Fruit fly (Drosophila melanogaster) whole organism, embryonic: ENCODE measurements around the gene CG12289.
A peak's percentile ranks its signal among the peaks of the same experiment; 100 is the strongest.

Experiments
- Atf-2 ChIP-seq: fragments of 200-800 bp; sonication (Bioruptor generic); optimal IDR thresholded peaks from 2 replicates; lab custom pipeline; 2016; ENCODE audit warnings: missing biosample characterization, missing genetic modification characterization
- Atf6 ChIP-seq: fragments of 200-800 bp; sonication (Bioruptor generic); IDR thresholded peaks from 2 replicates; pipeline ENCODE4 v1.3.6; 2022; ENCODE audit warnings: missing biosample characterization, missing genetic modification characterization
- Bteb2 ChIP-seq: fragments of 200-800 bp; sonication (Bioruptor generic); optimal IDR thresholded peaks from 2 replicates; lab custom pipeline; 2016; ENCODE audit warnings: missing biosample characterization, missing genetic modification characterization
- C15 ChIP-seq: fragments of 200-800 bp; sonication (Bioruptor generic); IDR thresholded peaks from 3 replicates; pipeline ENCODE4 v1.3.6; 2022; ENCODE audit warnings: missing biosample characterization, missing genetic modification characterization
- CG10274 ChIP-seq: fragments of 200-800 bp; sonication (Bioruptor generic); optimal IDR thresholded peaks from 3 replicates; lab custom pipeline; 2017; ENCODE audit warnings: missing biosample characterization, mild to moderate bottlenecking, missing genetic modification characterization
- CG10366 ChIP-seq: fragments of 200-800 bp; sonication (Bioruptor generic); IDR thresholded peaks from 2 replicates; pipeline ENCODE4 v1.3.6; 2022; ENCODE audit warnings: missing biosample characterization, missing genetic modification characterization
- CG10565 ChIP-seq: fragments of 200-800 bp; sonication (Bioruptor generic); optimal IDR thresholded peaks from 3 replicates; lab custom pipeline; 2016; ENCODE audit warnings: missing biosample characterization, mild to moderate bottlenecking, missing genetic modification characterization
- CG11247 ChIP-seq: fragments of 200-800 bp; sonication (Bioruptor generic); IDR thresholded peaks from 2 replicates; pipeline ENCODE4 v1.3.6; 2022; ENCODE audit warnings: missing biosample characterization, missing genetic modification characterization
- CG14965 ChIP-seq: fragments of 200-800 bp; sonication (Bioruptor generic); optimal IDR thresholded peaks from 2 replicates; lab custom pipeline; 2016; ENCODE audit warnings: missing biosample characterization, missing genetic modification characterization, borderline replicate concordance
- CG1647 ChIP-seq: fragments of 200-800 bp; sonication (Bioruptor generic); optimal IDR thresholded peaks from 3 replicates; lab custom pipeline; 2016; ENCODE audit warnings: missing biosample characterization, missing genetic modification characterization
- CG17829 ChIP-seq: fragments of 200-800 bp; optimal IDR thresholded peaks from 2 replicates; lab custom pipeline; 2019; ENCODE audit warnings: missing biosample characterization, mild to moderate bottlenecking, missing genetic modification characterization, moderate library complexity
- CG17912 ChIP-seq: fragments of 200-800 bp; sonication (Bioruptor generic); optimal IDR thresholded peaks from 2 replicates; lab custom pipeline; 2018; ENCODE audit warnings: missing biosample characterization, mild to moderate bottlenecking, missing genetic modification characterization
- CG2678 ChIP-seq: fragments of 200-800 bp; sonication (Bioruptor generic); optimal IDR thresholded peaks from 3 replicates; lab custom pipeline; 2019; ENCODE audit warnings: missing biosample characterization, mild to moderate bottlenecking, missing genetic modification characterization, moderate library complexity
- CG2889 ChIP-seq: fragments of 200-800 bp; sonication (Bioruptor generic); IDR thresholded peaks from 3 replicates; pipeline ENCODE4 v1.3.6; 2022; ENCODE audit warnings: missing biosample characterization, missing genetic modification characterization
- CG33557 ChIP-seq: fragments of 200-800 bp; sonication (Bioruptor generic); optimal IDR thresholded peaks from 2 replicates; lab custom pipeline; 2019; ENCODE audit warnings: missing biosample characterization, mild to moderate bottlenecking, missing genetic modification characterization, moderate library complexity
- CG3838 ChIP-seq: fragments of 200-800 bp; sonication (Bioruptor generic); optimal IDR thresholded peaks from 3 replicates; lab custom pipeline; 2016; ENCODE audit warnings: missing biosample characterization, missing genetic modification characterization
- CG3995 ChIP-seq: fragments of 200-800 bp; sonication (Bioruptor generic); optimal IDR thresholded peaks from 3 replicates; lab custom pipeline; 2016; ENCODE audit warnings: missing biosample characterization, missing genetic modification characterization
- CG4282 ChIP-seq: fragments of 200-800 bp; sonication (Bioruptor generic); optimal IDR thresholded peaks from 2 replicates; lab custom pipeline; 2016; ENCODE audit warnings: missing biosample characterization, missing genetic modification characterization
- CG4424 ChIP-seq: fragments of 200-800 bp; sonication (Bioruptor generic); optimal IDR thresholded peaks from 3 replicates; lab custom pipeline; 2016; ENCODE audit warnings: missing biosample characterization, missing genetic modification characterization
- CG7556 ChIP-seq: fragments of 200-800 bp; sonication (Bioruptor generic); optimal IDR thresholded peaks from 2 replicates; lab custom pipeline; 2017; ENCODE audit warnings: missing biosample characterization, mild to moderate bottlenecking, missing genetic modification characterization
- CG8388 ChIP-seq: fragments of 200-800 bp; sonication (Bioruptor generic); optimal IDR thresholded peaks from 2 replicates; lab custom pipeline; 2019; ENCODE audit warnings: missing biosample characterization, mild to moderate bottlenecking, missing genetic modification characterization, moderate library complexity
- CG8765 ChIP-seq: fragments of 200-800 bp; sonication (Bioruptor generic); IDR thresholded peaks from 2 replicates; pipeline ENCODE4 v1.3.6; 2022; ENCODE audit warnings: missing biosample characterization, missing genetic modification characterization
- CG8924 ChIP-seq: fragments of 200-800 bp; optimal IDR thresholded peaks from 3 replicates; lab custom pipeline; 2019; ENCODE audit warnings: missing biosample characterization, mild to moderate bottlenecking, missing genetic modification characterization, moderate library complexity
- CG9797 ChIP-seq: fragments of 200-800 bp; sonication (Bioruptor generic); optimal IDR thresholded peaks from 3 replicates; lab custom pipeline; 2018; ENCODE audit warnings: missing biosample characterization, mild to moderate bottlenecking, missing genetic modification characterization
- Camta ChIP-seq: fragments of 200-800 bp; sonication (Bioruptor generic); optimal IDR thresholded peaks from 2 replicates; lab custom pipeline; 2016; ENCODE audit warnings: missing biosample characterization, missing genetic modification characterization
- Dad ChIP-seq: fragments of 200-800 bp; sonication (Bioruptor generic); optimal IDR thresholded peaks from 3 replicates; lab custom pipeline; 2016; ENCODE audit warnings: missing biosample characterization, missing genetic modification characterization
- E2f1 ChIP-seq: fragments of 200-800 bp; sonication (Bioruptor generic); IDR thresholded peaks from 2 replicates; pipeline ENCODE4 v1.3.6; 2022; ENCODE audit warnings: missing biosample characterization, missing genetic modification characterization
- H15 ChIP-seq: fragments of 200-800 bp; sonication (Bioruptor generic); IDR thresholded peaks from 3 replicates; pipeline ENCODE4 v1.3.6; 2022; ENCODE audit warnings: missing biosample characterization, missing genetic modification characterization
- HLH3B ChIP-seq: fragments of 200-800 bp; sonication (Bioruptor generic); IDR thresholded peaks from 2 replicates; pipeline ENCODE4 v1.3.6; 2022; ENCODE audit warnings: missing biosample characterization, missing genetic modification characterization
- Hr51 ChIP-seq, 2 experiments: fragments of 200-800 bp; sonication (Bioruptor generic); optimal IDR thresholded peaks; 2 replicates in 1 of 2; 3 replicates in 1 of 2; lab custom pipeline; 2016 to 2018; ENCODE audit warnings: missing biosample characterization in 2 of 2, missing genetic modification characterization in 2 of 2, mild to moderate bottlenecking in 1 of 2, moderate library complexity in 1 of 2
- Lim3 ChIP-seq: fragments of 200-800 bp; sonication (Bioruptor generic); IDR thresholded peaks from 2 replicates; pipeline ENCODE4 v1.3.6; 2022; ENCODE audit warnings: missing biosample characterization, missing genetic modification characterization
- MESR4 ChIP-seq: fragments of 200-800 bp; sonication (Bioruptor generic); optimal IDR thresholded peaks from 2 replicates; lab custom pipeline; 2018; ENCODE audit warnings: missing biosample characterization, mild to moderate bottlenecking, missing genetic modification characterization, moderate library complexity
- Oaz ChIP-seq: fragments of 200-800 bp; sonication (Bioruptor generic); IDR thresholded peaks from 2 replicates; pipeline ENCODE4 v1.3.6; 2022; ENCODE audit warnings: missing biosample characterization, missing genetic modification characterization
- Opbp ChIP-seq: fragments of 200-800 bp; sonication (Bioruptor generic); IDR thresholded peaks from 3 replicates; pipeline ENCODE4 v1.3.6; 2022; ENCODE audit warnings: missing biosample characterization, missing genetic modification characterization; ENCODE audit not compliant: partially characterized antibody
- Spps ChIP-seq: fragments of 200-800 bp; sonication (Bioruptor generic); optimal IDR thresholded peaks from 2 replicates; lab custom pipeline; 2018; ENCODE audit warnings: missing biosample characterization, mild to moderate bottlenecking, missing genetic modification characterization
- bcd ChIP-seq: fragments of 200-800 bp; sonication (Bioruptor generic); optimal IDR thresholded peaks from 2 replicates; lab custom pipeline; 2017; ENCODE audit warnings: missing biosample characterization, mild to moderate bottlenecking, missing genetic modification characterization
- ci ChIP-seq: fragments of 200-800 bp; sonication (Bioruptor generic); IDR thresholded peaks from 3 replicates; pipeline ENCODE4 v1.3.6; 2022; ENCODE audit warnings: missing biosample characterization, missing genetic modification characterization
- crc ChIP-seq: fragments of 200-800 bp; sonication (Bioruptor generic); optimal IDR thresholded peaks from 2 replicates; lab custom pipeline; 2016; ENCODE audit warnings: missing biosample characterization, missing genetic modification characterization
- dysf ChIP-seq: fragments of 200-800 bp; sonication (Bioruptor generic); IDR thresholded peaks from 3 replicates; pipeline ENCODE4 v1.3.6; 2022; ENCODE audit warnings: missing biosample characterization, missing genetic modification characterization
- ftz-f1 ChIP-seq: fragments of 200-800 bp; sonication (Bioruptor generic); optimal IDR thresholded peaks from 2 replicates; lab custom pipeline; 2016; ENCODE audit warnings: missing biosample characterization, missing genetic modification characterization
- h ChIP-seq: fragments of >200 bp; optimal IDR thresholded peaks from 2 replicates; lab custom pipeline; 2017
- jigr1 ChIP-seq: fragments of 200-800 bp; sonication (Bioruptor generic); IDR thresholded peaks from 3 replicates; pipeline ENCODE4 v1.3.6; 2022; ENCODE audit warnings: missing biosample characterization, missing genetic modification characterization
- nerfin-2 ChIP-seq: fragments of 200-800 bp; sonication (Bioruptor generic); IDR thresholded peaks from 2 replicates; pipeline ENCODE4 v1.3.6; 2022; ENCODE audit warnings: missing biosample characterization, missing genetic modification characterization; ENCODE audit not compliant: partially characterized antibody
- pzg ChIP-seq: fragments of 200-800 bp; sonication (Bioruptor generic); optimal IDR thresholded peaks from 3 replicates; lab custom pipeline; 2018; ENCODE audit warnings: missing biosample characterization, mild to moderate bottlenecking, missing genetic modification characterization, moderate library complexity
- repo ChIP-seq: fragments of 200-800 bp; sonication (Bioruptor generic); optimal IDR thresholded peaks from 2 replicates; lab custom pipeline; 2016; ENCODE audit warnings: missing biosample characterization, missing genetic modification characterization
- scrt ChIP-seq: fragments of 200-800 bp; sonication (Bioruptor generic); optimal IDR thresholded peaks from 2 replicates; lab custom pipeline; 2018; ENCODE audit warnings: missing biosample characterization, mild to moderate bottlenecking, missing genetic modification characterization, moderate library complexity
- sim ChIP-seq: fragments of 200-800 bp; sonication (Bioruptor generic); IDR thresholded peaks from 2 replicates; pipeline ENCODE4 v1.3.6; 2022; ENCODE audit warnings: missing biosample characterization, missing genetic modification characterization
- sug ChIP-seq: fragments of 200-800 bp; optimal IDR thresholded peaks from 2 replicates; lab custom pipeline; 2019; ENCODE audit warnings: missing biosample characterization, mild to moderate bottlenecking, missing genetic modification characterization, moderate library complexity
- tgo ChIP-seq: fragments of 200-800 bp; sonication (Bioruptor generic); IDR thresholded peaks from 3 replicates; pipeline ENCODE4 v1.3.6; 2022; ENCODE audit warnings: missing biosample characterization, missing genetic modification characterization
- trem ChIP-seq: fragments of 200-800 bp; optimal IDR thresholded peaks from 3 replicates; lab custom pipeline; 2019; ENCODE audit warnings: missing biosample characterization, mild to moderate bottlenecking, missing genetic modification characterization, moderate library complexity
- unc-4 ChIP-seq: fragments of 200-800 bp; sonication (Bioruptor generic); IDR thresholded peaks from 2 replicates; pipeline ENCODE4 v1.3.6; 2022; ENCODE audit warnings: missing biosample characterization, missing genetic modification characterization; ENCODE audit not compliant: partially characterized antibody

CG12289 gene

DNA sequence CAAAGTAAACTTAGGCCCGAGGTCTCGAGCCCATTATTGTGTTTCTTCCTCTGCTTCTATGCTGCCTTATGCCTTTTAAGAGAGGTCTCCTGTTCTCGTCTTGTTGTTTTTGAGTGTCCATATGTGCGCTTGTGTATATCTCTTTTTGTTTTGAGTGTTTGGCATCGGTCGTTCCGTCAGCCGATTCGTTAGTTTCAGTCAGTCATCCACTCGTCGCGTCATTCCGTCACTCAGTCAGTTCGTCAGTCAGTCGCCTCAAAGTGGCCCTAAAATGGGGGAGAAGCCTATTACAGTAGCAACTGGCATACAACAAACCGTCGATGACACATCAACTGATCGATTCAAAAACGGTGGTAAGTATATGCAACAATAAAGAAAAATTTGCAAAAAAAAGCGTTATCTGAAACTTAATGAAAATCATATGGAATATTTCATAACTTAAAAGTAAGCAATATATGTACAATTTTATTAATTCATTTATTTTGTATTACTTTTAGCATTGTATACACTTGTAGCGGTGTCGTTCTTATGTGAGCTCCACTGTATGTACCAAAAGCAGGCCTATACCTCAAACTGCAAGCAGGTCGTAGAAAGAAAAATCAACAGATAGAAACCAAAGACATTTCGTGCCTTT lies 40.1 kb downstream of the CG12289 start (continued):
- TF ChIP-seq unc-4 (GFP tag; lab: Robert Waterston, UW) (no peak), Atf6 (GFP tag; lab: Robert Waterston, UW) (peak; percentile 94), sug (tag; lab: Kevin White, UChicago) (peak; percentile 80), Hr51 (GFP tag; optimal IDR thresholded peaks at IDR 0.05; lab: Kevin White, UChicago) (peak; percentile 93 to 94), ftz-f1 (GFP tag; lab: Kevin White, UChicago) (no peak), nerfin-2 (no peak), Opbp (GFP tag; lab: Robert Waterston, UW) (no peak), E2f1 (GFP tag; lab: Robert Waterston, UW) (peak; percentile 93), CG8765 (GFP tag; lab: Robert Waterston, UW) (peak; percentile 89), Oaz (peak; percentile 94), pzg (GFP tag; lab: Kevin White, UChicago) (no peak), Lim3 (GFP tag; lab: Robert Waterston, UW) (peak; percentile 96), CG33557 (peak; percentile 96), CG14965 (GFP tag; lab: Kevin White, UChicago) (peak; percentile 62), Bteb2 (GFP tag; lab: Kevin White, UChicago) (peak; percentile 71), CG8388 (GFP tag; lab: Kevin White, UChicago) (peak; percentile 92), CG11247 (GFP tag; lab: Robert Waterston, UW) (peak; percentile 97), CG10565 (GFP tag; lab: Kevin White, UChicago) (peak; percentile 70), CG7556 (peak; percentile 89), ci (GFP tag; lab: Robert Waterston, UW) (peak; percentile 99), sim (GFP tag; lab: Robert Waterston, UW) (peak; percentile 92), MESR4 (GFP tag; lab: Kevin White, UChicago) (peak; percentile 51), tgo (GFP tag; lab: Robert Waterston, UW) (peak; percentile 96), scrt (GFP tag; lab: Kevin White, UChicago) (peak; percentile 79), CG4282 (GFP tag; lab: Kevin White, UChicago) (peak; percentile 65), trem (tag; lab: Kevin White, UChicago) (peak; percentile 94), Atf-2 (peak; percentile 83), crc (GFP tag; lab: Kevin White, UChicago) (peak; percentile 74), CG3995 (GFP tag; lab: Kevin White, UChicago) (peak; percentile 43), C15 (peak; percentile 76; the same call in 2 of the 3 replicates), H15 (GFP tag; lab: Robert Waterston, UW) (peak; percentile 95), repo (peak; percentile 66), CG1647 (peak; percentile 78), CG4424 (GFP tag; lab: Kevin White, UChicago) (peak; percentile 94), CG2889 (peak; percentile 96), h (lab: Kevin White, UChicago) (no peak), jigr1 (GFP tag; lab: Robert Waterston, UW) (peak; percentile 96), CG10366 (peak; percentile 98), HLH3B (GFP tag; lab: Robert Waterston, UW) (peak; percentile 96), Spps (peak; percentile 94), CG8924 (peak; percentile 97), Dad (GFP tag; lab: Kevin White, UChicago) (peak; percentile 95), CG17829 (peak; percentile 96), CG17912 (GFP tag; lab: Kevin White, UChicago) (peak; percentile 87), CG10274 (peak; percentile 76), Camta (peak; percentile 82), bcd (GFP tag; lab: Kevin White, UChicago) (peak; percentile 90), CG2678 (tag; lab: Kevin White, UChicago) (peak; percentile 96), CG9797 (GFP tag; lab: Kevin White, UChicago) (peak; percentile 30), CG3838 (GFP tag; lab: Kevin White, UChicago) (peak; percentile 85), dysf (GFP tag; lab: Robert Waterston, UW) (peak; percentile 96)
